Worm (Caenorhabditis elegans) whole organism, early embryonic: ENCODE data around the gene gex-3.

Source experiments
- ceh-36 ChIP-seq: sonication (generic microtip); optimal IDR thresholded peaks from 2 replicates; lab custom pipeline; 2016; ENCODE audit warnings: missing genetic modification characterization, inconsistent platforms, missing compliant biosample characterization
- flt-1 ChIP-seq: fragments of 200-800 bp; sonication (Bioruptor generic); IDR thresholded peaks from 2 replicates; pipeline ENCODE4 v1.3.6; 2022; ENCODE audit warnings: missing genetic modification characterization, missing compliant biosample characterization
- hmg-4 ChIP-seq: fragments of 200-800 bp; sonication (Bioruptor generic); optimal IDR thresholded peaks from 2 replicates; lab custom pipeline; 2018; ENCODE audit warnings: mild to moderate bottlenecking, missing genetic modification characterization, missing compliant biosample characterization

ce11 chrIV:12414601-12415000 is 10.4 kb downstream of the gex-3 start:
- TF ChIP-seq hmg-4 (GFP tag; lab: Kevin White, UChicago) (no peak), flt-1 (GFP tag; lab: Robert Waterston, UW) (no peak), ceh-36 (no peak)
